Fruit fly (Drosophila melanogaster) Kc167 (cell line): Measurements from ENCODE around the gene Trm7-34.

Experiments used
- Sin3A ChIP-seq: fragments of >200 bp; optimal IDR thresholded peaks from 2 replicates; lab custom pipeline; 2018; ENCODE audit warnings: missing external identifiers
- h ChIP-seq: fragments of >200 bp; optimal IDR thresholded peaks from 3 replicates; lab custom pipeline; 2018; ENCODE audit warnings: missing external identifiers
- psq ChIP-seq: fragments of >200 bp; optimal IDR thresholded peaks from 2 replicates; lab custom pipeline; 2017; ENCODE audit warnings: missing external identifiers

DNA sequence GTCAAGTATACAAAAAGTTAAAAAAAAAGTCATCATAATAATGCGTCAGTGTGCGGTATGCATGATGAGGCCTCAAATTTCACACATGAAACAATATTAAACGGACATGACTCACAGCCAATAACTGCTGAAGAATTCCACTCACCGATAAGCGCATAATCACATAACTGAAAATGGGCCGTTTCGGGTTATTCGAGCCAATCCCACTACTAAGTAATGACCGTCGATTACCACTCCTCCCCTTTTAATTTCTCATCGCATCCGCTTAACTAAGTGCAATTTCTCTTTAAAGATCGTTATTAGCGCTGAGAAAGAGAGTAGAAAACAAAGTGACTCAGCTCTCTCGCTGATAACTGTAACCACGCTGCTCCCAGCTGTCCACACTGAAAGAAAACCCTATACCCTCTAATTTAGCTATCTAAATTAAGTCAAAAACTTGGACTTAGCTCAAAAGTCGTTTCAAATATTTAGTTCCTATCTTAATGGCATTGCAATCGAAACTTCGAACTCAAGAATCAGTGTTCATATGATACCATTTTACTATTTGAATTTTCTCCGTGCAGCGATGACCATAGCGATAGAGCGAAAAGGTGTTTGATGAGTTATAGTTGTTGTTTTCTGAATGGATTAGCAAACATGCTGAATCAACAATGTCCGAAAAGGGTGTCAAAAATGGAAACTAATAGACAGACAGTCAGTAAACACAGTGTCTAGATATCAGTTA, 20.8 kb downstream of the Trm7-34 start:
- no peak for TF ChIP-seq h (lab: Kevin White, UChicago)
- TF ChIP-seq Sin3A (lab: Kevin White, UChicago) = no peak
- no peak for TF ChIP-seq psq (lab: Kevin White, UChicago)
